Worm (Caenorhabditis elegans) whole organism, mixed stage, embryonic: ENCODE results near the gene Y105C5A.1268.

ENCODE experiments used
- M03D4.4 ChIP-seq: sonication (generic microtip); optimal IDR thresholded peaks from 2 replicates; lab custom pipeline; 2017; ENCODE audit warnings: mild to moderate bottlenecking, missing genetic modification characterization, missing compliant biosample characterization
- bed-3 ChIP-seq: fragments of 200-800 bp; sonication (Bioruptor generic); optimal IDR thresholded peaks from 3 replicates; lab custom pipeline; 2018; ENCODE audit warnings: mild to moderate bottlenecking, missing genetic modification characterization, moderate library complexity, missing compliant biosample characterization
- blmp-1 ChIP-seq: fragments of 150-350 bp; optimal IDR thresholded peaks from 2 replicates; lab custom pipeline; 2014; ENCODE audit warnings: missing biosample characterization, missing genetic modification characterization
- ceh-39 ChIP-seq: fragments of 150-350 bp; optimal IDR thresholded peaks from 2 replicates; lab custom pipeline; 2014; ENCODE audit warnings: missing biosample characterization, missing genetic modification characterization
- ceh-43 ChIP-seq: fragments of 200-800 bp; sonication (Bioruptor generic); optimal IDR thresholded peaks from 2 replicates; lab custom pipeline; 2018; ENCODE audit warnings: mild to moderate bottlenecking, missing genetic modification characterization, moderate library complexity, missing compliant biosample characterization
- ceh-83 ChIP-seq: fragments of 200-800 bp; sonication (Bioruptor generic); optimal IDR thresholded peaks from 2 replicates; lab custom pipeline; 2018; ENCODE audit warnings: mild to moderate bottlenecking, missing genetic modification characterization, missing compliant biosample characterization
- ces-1 ChIP-seq: fragments of 150-350 bp; optimal IDR thresholded peaks from 2 replicates; lab custom pipeline; 2014; ENCODE audit warnings: missing biosample characterization, missing genetic modification reagents, missing genetic modification characterization
- cnd-1 ChIP-seq: fragments of 200-800 bp; sonication (Bioruptor generic); optimal IDR thresholded peaks from 2 replicates; lab custom pipeline; 2018; ENCODE audit warnings: mild to moderate bottlenecking, missing genetic modification characterization, missing compliant biosample characterization
- drap-1 ChIP-seq: fragments of 200-800 bp; sonication (Bioruptor generic); optimal IDR thresholded peaks from 3 replicates; lab custom pipeline; 2018; ENCODE audit warnings: mild to moderate bottlenecking, missing genetic modification characterization, missing compliant biosample characterization
- elt-1 ChIP-seq: sonication (generic microtip); optimal IDR thresholded peaks from 2 replicates; lab custom pipeline; 2017; ENCODE audit warnings: missing genetic modification characterization, mild to moderate bottlenecking, missing compliant biosample characterization, antibody characterized with exemption, moderate library complexity, borderline replicate concordance; ENCODE audit not compliant: insufficient read depth
- elt-3 ChIP-seq: fragments of 150-350 bp; optimal IDR thresholded peaks from 2 replicates; lab custom pipeline; 2014; ENCODE audit warnings: missing biosample characterization, missing genetic modification characterization
- ham-2 ChIP-seq: fragments of 200-800 bp; sonication (Bioruptor generic); optimal IDR thresholded peaks from 2 replicates; lab custom pipeline; 2018; ENCODE audit warnings: mild to moderate bottlenecking, missing genetic modification characterization, missing compliant biosample characterization
- hlh-1 ChIP-seq: fragments of 150-350 bp; optimal IDR thresholded peaks from 2 replicates; lab custom pipeline; 2014; ENCODE audit warnings: missing biosample characterization, missing genetic modification reagents, missing genetic modification characterization
- lin-13 ChIP-seq: fragments of 150-350 bp; optimal IDR thresholded peaks from 2 replicates; lab custom pipeline; 2014; ENCODE audit warnings: missing biosample characterization, missing genetic modification characterization
- lin-32 ChIP-seq: fragments of 200-800 bp; sonication (Bioruptor generic); optimal IDR thresholded peaks from 2 replicates; lab custom pipeline; 2018; ENCODE audit warnings: mild to moderate bottlenecking, missing genetic modification characterization, missing compliant biosample characterization
- lsy-2 ChIP-seq: fragments of 150-350 bp; optimal IDR thresholded peaks from 2 replicates; lab custom pipeline; 2014; ENCODE audit warnings: missing biosample characterization, missing genetic modification characterization
- mab-5 ChIP-seq: fragments of 150-350 bp; optimal IDR thresholded peaks from 2 replicates; lab custom pipeline; 2014; ENCODE audit warnings: missing biosample characterization, missing genetic modification characterization
- mep-1 ChIP-seq: fragments of 150-350 bp; optimal IDR thresholded peaks from 2 replicates; lab custom pipeline; 2017; ENCODE audit warnings: missing biosample characterization, missing genetic modification reagents, missing genetic modification characterization, inconsistent platforms
- mls-2 ChIP-seq: sonication (generic microtip); optimal IDR thresholded peaks from 2 replicates; lab custom pipeline; 2016; ENCODE audit warnings: mild to moderate bottlenecking, missing genetic modification characterization, moderate library complexity, missing compliant biosample characterization
- nhr-12 ChIP-seq: fragments of 150-350 bp; optimal IDR thresholded peaks from 2 replicates; lab custom pipeline; 2014; ENCODE audit warnings: missing biosample characterization, missing genetic modification characterization
- nhr-2 ChIP-seq: fragments of 150-350 bp; optimal IDR thresholded peaks from 2 replicates; lab custom pipeline; 2014; ENCODE audit warnings: missing biosample characterization, missing genetic modification characterization
- nhr-237 ChIP-seq: fragments of 150-350 bp; optimal IDR thresholded peaks from 2 replicates; lab custom pipeline; 2014; ENCODE audit warnings: missing biosample characterization, missing genetic modification characterization
- nhr-76 ChIP-seq: sonication (generic microtip); optimal IDR thresholded peaks from 2 replicates; lab custom pipeline; 2017; ENCODE audit warnings: missing biosample characterization, missing genetic modification characterization
- pha-4 ChIP-seq: fragments of 150-350 bp; optimal IDR thresholded peaks from 2 replicates; lab custom pipeline; 2018; ENCODE audit warnings: missing biosample characterization, missing genetic modification reagents, missing genetic modification characterization
- sem-2 ChIP-seq: fragments of 200-800 bp; sonication (Bioruptor generic); optimal IDR thresholded peaks from 2 replicates; lab custom pipeline; 2018; ENCODE audit warnings: mild to moderate bottlenecking, missing genetic modification characterization, missing compliant biosample characterization
- snpc-4 ChIP-seq: fragments of 150-350 bp; optimal IDR thresholded peaks from 2 replicates; lab custom pipeline; 2014; ENCODE audit warnings: missing biosample characterization, missing genetic modification characterization
- sptf-1 ChIP-seq: sonication (generic microtip); optimal IDR thresholded peaks from 2 replicates; lab custom pipeline; 2017; ENCODE audit warnings: mild to moderate bottlenecking, missing genetic modification characterization, moderate library complexity, missing compliant biosample characterization
- tbx-8 ChIP-seq: fragments of 200-800 bp; sonication (Bioruptor generic); optimal IDR thresholded peaks from 2 replicates; lab custom pipeline; 2018; ENCODE audit warnings: mild to moderate bottlenecking, missing genetic modification characterization, moderate library complexity, missing compliant biosample characterization
- unc-120 ChIP-seq: sonication (generic microtip); optimal IDR thresholded peaks from 2 replicates; lab custom pipeline; 2017; ENCODE audit warnings: missing genetic modification characterization, missing compliant biosample characterization; ENCODE audit not compliant: poor library complexity, severe bottlenecking
- unc-62 ChIP-seq: fragments of 150-350 bp; optimal IDR thresholded peaks from 2 replicates; lab custom pipeline; 2014; ENCODE audit warnings: missing biosample characterization, missing genetic modification reagents, missing genetic modification characterization
- zip-8 ChIP-seq: fragments of 150-350 bp; optimal IDR thresholded peaks from 2 replicates; lab custom pipeline; 2014; ENCODE audit warnings: missing biosample characterization, missing genetic modification characterization
- ztf-11 ChIP-seq: fragments of 150-350 bp; optimal IDR thresholded peaks from 2 replicates; lab custom pipeline; 2014; ENCODE audit warnings: missing biosample characterization, missing genetic modification characterization

Gene Y105C5A.1268

DNA sequence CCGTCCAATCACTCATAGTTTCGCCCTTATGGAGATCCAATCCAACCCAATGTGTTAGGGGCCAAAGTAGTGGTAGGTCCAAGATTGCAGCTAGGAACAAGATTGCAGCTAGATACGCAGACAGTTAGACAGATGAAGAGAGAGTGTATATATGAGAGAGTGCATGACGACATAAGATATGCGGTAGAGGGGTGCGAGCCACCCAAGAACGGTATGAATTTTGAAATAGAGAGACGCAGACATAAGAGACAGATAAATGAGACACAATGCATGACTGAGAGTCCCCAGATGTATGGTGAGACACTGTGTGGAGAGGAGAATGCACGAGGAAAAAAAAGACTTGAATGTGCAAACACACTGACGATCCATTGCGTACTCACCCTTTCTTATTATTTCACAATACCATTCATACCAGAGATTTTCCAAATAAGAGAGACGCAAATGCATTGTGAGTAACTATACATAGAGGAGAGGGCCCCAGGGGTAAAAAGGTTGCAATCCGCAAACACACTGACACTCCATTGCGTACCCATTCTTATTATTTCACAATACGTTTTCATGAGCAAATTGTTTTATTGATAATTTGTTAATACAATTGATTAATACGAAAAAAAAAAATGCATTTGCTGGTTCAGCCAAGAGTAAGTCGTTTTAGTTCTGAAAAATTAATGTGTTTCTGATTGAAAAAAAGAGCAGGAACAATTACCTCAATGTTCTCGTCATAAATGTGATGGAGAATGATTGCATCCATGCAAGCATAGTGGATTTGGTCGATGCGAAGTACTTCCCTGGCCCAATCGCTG, at the start of gene Y105C5A.1268, which contains the start of gene Y105C5A.1272:
Y105C5A.1268 (minus strand) TSS at position 51 of the 803 bp plus-strand sequence.
Y105C5A.1272 (plus strand) TSS at position 575 of the 803 bp plus-strand sequence.
- TF ChIP-seq ces-1 (GFP tag; lab: Kevin White, UChicago) (peak; percentile 90), hlh-1 (tag; lab: Kevin White, UChicago) (peak; percentile 45), nhr-2 (tag; lab: Kevin White, UChicago) (peak; percentile 20), elt-1 (tag; lab: Kevin White, UChicago) (peak; percentile 5), ham-2 (peak; percentile 65), mep-1 (tag; lab: Kevin White, UChicago) (peak; percentile 55), lin-13 (tag; lab: Kevin White, UChicago) (peak; percentile 67), nhr-237 (peak; percentile 37), cnd-1 (peak; percentile 27), unc-62 (GFP tag; lab: Kevin White, UChicago) (peak; percentile 2), mls-2 (tag; lab: Kevin White, UChicago) (peak; percentile 30), ceh-39 (tag; lab: Kevin White, UChicago) (peak; percentile 2), pha-4 (tag; lab: Kevin White, UChicago) (peak; percentile 16), drap-1 (GFP tag; lab: Kevin White, UChicago) (peak; percentile 41), unc-120 (tag; lab: Kevin White, UChicago) (peak; percentile 96), ceh-43 (GFP tag; lab: Kevin White, UChicago) (peak; percentile 17), lsy-2 (tag; lab: Kevin White, UChicago) (peak; percentile 75)
- TF ChIP-seq, all 35 proteins: peak for 17; not testable (repeated sequence) for 18

DNA sequence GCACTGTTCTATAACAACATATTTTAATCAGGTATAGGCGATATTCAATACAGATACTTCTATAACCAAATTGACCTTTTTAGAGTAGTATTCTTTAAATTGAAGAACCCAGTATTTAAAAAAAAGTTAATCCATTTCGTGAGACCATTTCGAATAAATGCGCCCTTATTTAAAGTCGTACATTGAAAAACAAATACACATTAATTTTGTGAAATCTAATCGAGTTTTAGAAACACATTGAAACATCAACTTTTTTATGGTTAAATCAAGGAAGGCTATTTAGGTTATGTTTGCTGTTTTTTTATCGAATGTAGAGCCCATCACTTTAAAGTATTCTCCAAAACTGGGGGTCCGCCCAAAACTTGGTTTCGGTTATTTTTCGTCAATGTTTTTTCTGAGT, 49.0 kb upstream of the Y105C5A.1268 start:
- no peak for TF ChIP-seq tbx-8 (GFP tag; lab: Kevin White, UChicago)
- TF ChIP-seq ceh-43 (GFP tag; lab: Kevin White, UChicago) = no peak
- no peak for TF ChIP-seq lin-13 (tag; lab: Kevin White, UChicago)
- TF ChIP-seq M03D4.4 (tag; lab: Kevin White, UChicago) = no peak
- TF ChIP-seq drap-1 (GFP tag; lab: Kevin White, UChicago) = no peak
- TF ChIP-seq ztf-11 (tag; lab: Kevin White, UChicago) = no peak
- TF ChIP-seq lin-32 (GFP tag; lab: Kevin White, UChicago) = no peak
- no peak for TF ChIP-seq elt-3 (tag; lab: Kevin White, UChicago)
- TF ChIP-seq mab-5 (tag; lab: Kevin White, UChicago) = no peak
- no peak for TF ChIP-seq blmp-1 (tag; lab: Kevin White, UChicago)
- TF ChIP-seq sem-2 = no peak
- TF ChIP-seq snpc-4 (tag; lab: Kevin White, UChicago) = no peak
- TF ChIP-seq zip-8 = no peak
- TF ChIP-seq sptf-1 (tag; lab: Kevin White, UChicago) = no peak
- no peak for TF ChIP-seq lsy-2 (tag; lab: Kevin White, UChicago)
- TF ChIP-seq ces-1 (GFP tag; lab: Kevin White, UChicago) = no peak
- TF ChIP-seq ham-2 = no peak

DNA sequence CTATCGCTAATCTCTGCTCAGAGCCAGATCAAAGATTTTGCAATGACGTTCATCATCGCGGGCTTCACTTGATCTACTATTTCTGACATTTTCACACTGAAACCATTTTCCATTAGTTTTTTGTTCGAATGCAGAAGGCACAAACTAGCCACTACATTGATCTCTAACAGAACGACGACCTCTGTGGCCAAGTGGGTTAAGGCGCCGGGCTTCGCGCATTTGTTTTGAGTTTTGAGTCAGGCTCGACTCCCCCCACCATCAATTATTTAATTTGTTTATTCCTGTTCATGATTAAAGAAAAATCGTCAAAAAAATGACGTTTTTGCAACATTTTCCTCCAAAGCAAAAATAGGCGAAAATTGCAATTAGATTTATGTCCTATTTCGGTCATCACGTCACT, 47.0 kb upstream of the Y105C5A.1268 start:
- TF ChIP-seq nhr-76 (tag; lab: Kevin White, UChicago) (no peak), nhr-237 (no peak), tbx-8 (GFP tag; lab: Kevin White, UChicago) (no peak), nhr-2 (tag; lab: Kevin White, UChicago) (no peak), ceh-83 (no peak), ztf-11 (tag; lab: Kevin White, UChicago) (no peak), lin-13 (tag; lab: Kevin White, UChicago) (no peak), drap-1 (GFP tag; lab: Kevin White, UChicago) (no peak), sem-2 (no peak), lsy-2 (tag; lab: Kevin White, UChicago) (no peak), bed-3 (GFP tag; lab: Kevin White, UChicago) (no peak), nhr-12 (tag; lab: Kevin White, UChicago) (no peak), ham-2 (no peak)

DNA sequence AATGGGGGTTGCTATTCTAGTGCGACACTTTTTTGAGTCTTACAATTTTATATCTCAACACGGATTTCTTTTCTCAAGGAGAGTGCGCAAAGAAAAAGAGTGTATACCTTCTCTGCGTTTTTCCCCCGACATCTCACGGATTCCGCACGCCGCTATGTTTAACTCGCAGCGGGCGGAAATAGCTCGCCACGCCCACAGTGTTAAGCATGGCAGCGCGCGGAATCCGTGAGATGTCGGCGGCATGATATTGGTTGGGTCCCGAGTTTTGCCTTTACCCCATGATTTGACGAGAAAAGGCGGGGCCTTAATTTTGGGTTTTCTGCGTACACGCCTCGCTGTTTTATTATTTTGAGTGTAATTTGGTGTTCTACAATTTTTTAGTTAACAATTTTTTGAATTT, 45.6 kb upstream of the Y105C5A.1268 start:
- TF ChIP-seq mab-5 (tag; lab: Kevin White, UChicago) = no peak
- no peak for TF ChIP-seq nhr-76 (tag; lab: Kevin White, UChicago)
- no peak for TF ChIP-seq zip-8
- TF ChIP-seq elt-1 (tag; lab: Kevin White, UChicago) = no peak
- TF ChIP-seq pha-4 (tag; lab: Kevin White, UChicago) = no peak
- no peak for TF ChIP-seq drap-1 (GFP tag; lab: Kevin White, UChicago)
- no peak for TF ChIP-seq ham-2
- no peak for TF ChIP-seq ztf-11 (tag; lab: Kevin White, UChicago)
- no peak for TF ChIP-seq nhr-12 (tag; lab: Kevin White, UChicago)
